Worm (Caenorhabditis elegans) whole organism, L4 larva: ENCODE results near the gene inx-7.

Experiments used
- F37D6.2 ChIP-seq: sonication (generic microtip); optimal IDR thresholded peaks from 2 replicates; lab custom pipeline; 2016; ENCODE audit warnings: mild to moderate bottlenecking, missing genetic modification characterization, missing compliant biosample characterization
- F44E2.7 ChIP-seq: fragments of 200-800 bp; sonication (Bioruptor generic); IDR thresholded peaks from 2 replicates; pipeline ENCODE4 v2.1.2; 2022; ENCODE audit warnings: missing genetic modification characterization, missing compliant biosample characterization
- F49E8.2 ChIP-seq: sonication (generic microtip); optimal IDR thresholded peaks from 2 replicates; lab custom pipeline; 2016; ENCODE audit warnings: missing compliant biosample characterization, mild to moderate bottlenecking, missing genetic modification characterization, borderline replicate concordance
- R02D3.7 ChIP-seq: fragments of 150-350 bp; sonication (generic microtip); optimal IDR thresholded peaks from 3 replicates; lab custom pipeline; 2014; ENCODE audit warnings: missing biosample characterization, missing genetic modification characterization
- Y48G9A.11 ChIP-seq: fragments of 200-800 bp; sonication (Bioruptor generic); IDR thresholded peaks from 2 replicates; pipeline ENCODE4 v1.3.6; 2022; ENCODE audit warnings: missing genetic modification reagents, missing genetic modification characterization, missing compliant biosample characterization
- Y5F2A.4 ChIP-seq: fragments of 200-800 bp; sonication (Bioruptor generic); optimal IDR thresholded peaks from 2 replicates; lab custom pipeline; 2018; ENCODE audit warnings: mild to moderate bottlenecking, missing genetic modification characterization, missing compliant biosample characterization
- Y75B8A.6 ChIP-seq: fragments of 200-800 bp; sonication (Bioruptor generic); IDR thresholded peaks from 2 replicates; pipeline ENCODE4 v1.3.6; 2022; ENCODE audit warnings: missing genetic modification reagents, missing genetic modification characterization, missing compliant biosample characterization
- ZK337.2 ChIP-seq: fragments of 200-800 bp; sonication (Bioruptor generic); IDR thresholded peaks from 2 replicates; pipeline ENCODE4 v1.3.6; 2022; ENCODE audit warnings: missing genetic modification reagents, missing genetic modification characterization, missing compliant biosample characterization
- ama-1 ChIP-seq: fragments of 150-350 bp; optimal IDR thresholded peaks from 2 replicates; lab custom pipeline; 2014; ENCODE audit warnings: inconsistent platforms, mixed read lengths
- ceh-20 ChIP-seq: fragments of 200-800 bp; sonication (Bioruptor generic); IDR thresholded peaks from 2 replicates; pipeline ENCODE4 v1.3.6; 2022; ENCODE audit warnings: missing genetic modification reagents, missing genetic modification characterization, missing compliant biosample characterization
- ceh-28 ChIP-seq: fragments of 150-350 bp; optimal IDR thresholded peaks from 2 replicates; lab custom pipeline; 2014; ENCODE audit warnings: missing biosample characterization, missing genetic modification reagents, missing genetic modification characterization
- ceh-32 ChIP-seq: sonication (generic microtip); optimal IDR thresholded peaks from 2 replicates; lab custom pipeline; 2016; ENCODE audit warnings: mild to moderate bottlenecking, missing genetic modification characterization, missing compliant biosample characterization; ENCODE audit not compliant: poor library complexity
- ceh-82 ChIP-seq: sonication (generic microtip); optimal IDR thresholded peaks from 2 replicates; lab custom pipeline; 2017; ENCODE audit warnings: missing biosample characterization, missing genetic modification characterization
- cey-2 ChIP-seq: sonication (generic microtip); optimal IDR thresholded peaks from 3 replicates; lab custom pipeline; 2017; ENCODE audit warnings: missing genetic modification characterization, mild to moderate bottlenecking, missing compliant biosample characterization, antibody characterized with exemption, borderline replicate concordance; ENCODE audit not compliant: insufficient read depth
- daf-12 ChIP-seq: fragments of 150-350 bp; optimal IDR thresholded peaks from 2 replicates; lab custom pipeline; 2014; ENCODE audit warnings: missing biosample characterization, missing genetic modification reagents, missing genetic modification characterization
- daf-16 ChIP-seq, 3 experiments: sonication (generic microtip); optimal IDR thresholded peaks; 2 replicates each; lab custom pipeline; 2016 to 2017; ENCODE audit warnings: missing genetic modification characterization in 3 of 3, missing genetic modification reagents in 3 of 3, mild to moderate bottlenecking in 2 of 3, missing compliant biosample characterization in 2 of 3, missing biosample characterization in 1 of 3, moderate library complexity in 1 of 3
- dmd-9 ChIP-seq: fragments of 200-800 bp; sonication (Bioruptor generic); IDR thresholded peaks from 2 replicates; pipeline ENCODE4 v1.3.6; 2022; ENCODE audit warnings: missing genetic modification reagents, missing genetic modification characterization, missing compliant biosample characterization
- duxl-1 ChIP-seq: sonication (generic microtip); optimal IDR thresholded peaks from 2 replicates; lab custom pipeline; 2016; ENCODE audit warnings: mild to moderate bottlenecking, missing genetic modification characterization, moderate library complexity, missing compliant biosample characterization; ENCODE audit not compliant: poor library complexity
- dve-1 ChIP-seq: sonication (generic microtip); optimal IDR thresholded peaks from 2 replicates; lab custom pipeline; 2017; ENCODE audit warnings: antibody characterized with exemption, mild to moderate bottlenecking, missing genetic modification characterization, missing compliant biosample characterization; ENCODE audit not compliant: insufficient read depth
- egl-27 ChIP-seq: sonication (generic microtip); optimal IDR thresholded peaks from 3 replicates; lab custom pipeline; 2017; ENCODE audit warnings: missing biosample characterization, missing genetic modification reagents, missing genetic modification characterization
- hlh-11 ChIP-seq: fragments of 200-800 bp; sonication (Bioruptor generic); optimal IDR thresholded peaks from 2 replicates; lab custom pipeline; 2018; ENCODE audit warnings: mild to moderate bottlenecking, missing genetic modification characterization, missing compliant biosample characterization
- lim-7 ChIP-seq: fragments of 200-800 bp; sonication (Bioruptor generic); IDR thresholded peaks from 2 replicates; pipeline ENCODE4 v1.3.6; 2022; ENCODE audit warnings: missing genetic modification characterization, missing compliant biosample characterization
- lin-1 ChIP-seq: fragments of 200-800 bp; sonication (Bioruptor generic); IDR thresholded peaks from 2 replicates; pipeline ENCODE4 v1.3.6; 2022; ENCODE audit warnings: missing genetic modification reagents, missing genetic modification characterization, missing compliant biosample characterization
- lin-13 ChIP-seq: fragments of 150-350 bp; optimal IDR thresholded peaks from 2 replicates; lab custom pipeline; 2014; ENCODE audit warnings: missing biosample characterization, missing genetic modification reagents, missing genetic modification characterization
- lin-38 ChIP-seq: fragments of 200-800 bp; sonication (Bioruptor generic); IDR thresholded peaks from 2 replicates; pipeline ENCODE4 v1.3.6; 2022; ENCODE audit warnings: missing genetic modification reagents, missing genetic modification characterization, missing compliant biosample characterization
- lin-39 ChIP-seq: fragments of 150-350 bp; optimal IDR thresholded peaks from 2 replicates; lab custom pipeline; 2014; ENCODE audit warnings: missing biosample characterization, missing genetic modification reagents, missing genetic modification characterization
- lir-3 ChIP-seq: sonication (generic microtip); optimal IDR thresholded peaks from 2 replicates; lab custom pipeline; 2016; ENCODE audit warnings: mild to moderate bottlenecking, missing genetic modification characterization, missing compliant biosample characterization
- madf-9 ChIP-seq: fragments of 200-800 bp; sonication (Bioruptor generic); conservative IDR thresholded peaks from 2 replicates; pipeline ENCODE4 v1.3.6; 2022; ENCODE audit warnings: missing genetic modification reagents, missing genetic modification characterization, missing compliant biosample characterization
- mdl-1 ChIP-seq, 2 experiments: fragments of 150-350 bp in 1 of 2; sonication (generic microtip) in 1 of 2; optimal IDR thresholded peaks; 2 replicates each; lab custom pipeline; 2014 to 2017; ENCODE audit warnings: missing biosample characterization in 2 of 2, missing genetic modification characterization in 2 of 2
- mes-2 ChIP-seq: sonication (generic microtip); optimal IDR thresholded peaks from 2 replicates; lab custom pipeline; 2016; ENCODE audit warnings: missing genotype, mild to moderate bottlenecking, missing genetic modification characterization, missing compliant biosample characterization; ENCODE audit not compliant: poor library complexity, severe bottlenecking
- nhr-11 ChIP-seq: fragments of 150-350 bp; optimal IDR thresholded peaks from 2 replicates; lab custom pipeline; 2014; ENCODE audit warnings: missing biosample characterization, missing genetic modification characterization
- nhr-28 ChIP-seq: fragments of 150-350 bp; optimal IDR thresholded peaks from 2 replicates; lab custom pipeline; 2014; ENCODE audit warnings: missing biosample characterization, missing genetic modification characterization
- nhr-42 ChIP-seq: fragments of 200-800 bp; sonication (Bioruptor generic); IDR thresholded peaks from 2 replicates; pipeline ENCODE4 v1.3.6; 2022; ENCODE audit warnings: missing genetic modification characterization, missing compliant biosample characterization
- nhr-48 ChIP-seq: sonication (generic microtip); optimal IDR thresholded peaks from 2 replicates; lab custom pipeline; 2016; ENCODE audit warnings: mild to moderate bottlenecking, missing genetic modification characterization, missing compliant biosample characterization
- pha-4 ChIP-seq, 2 experiments: fragments of 150-350 bp in 1 of 2; fragments of 200-800 bp in 1 of 2; sonication (Bioruptor generic) in 1 of 2; IDR thresholded peaks in 1 of 2; optimal IDR thresholded peaks in 1 of 2; 2 replicates each; pipeline versions ENCODE4 v1.3.6 to Lab custom; 2014 to 2022; ENCODE audit warnings: missing genetic modification characterization in 2 of 2, missing genetic modification reagents in 2 of 2, missing biosample characterization in 1 of 2, missing compliant biosample characterization in 1 of 2
- pqm-1 ChIP-seq: sonication (generic microtip); optimal IDR thresholded peaks from 2 replicates; lab custom pipeline; 2017; ENCODE audit warnings: missing biosample characterization, missing genetic modification characterization
- set-16 ChIP-seq: fragments of 200-800 bp; sonication (Bioruptor generic); IDR thresholded peaks from 2 replicates; pipeline ENCODE4 v1.3.6; 2022; ENCODE audit warnings: missing genetic modification reagents, missing genetic modification characterization, missing compliant biosample characterization
- spr-3 ChIP-seq: fragments of 200-800 bp; sonication (Bioruptor generic); optimal IDR thresholded peaks from 2 replicates; lab custom pipeline; 2018; ENCODE audit warnings: mild to moderate bottlenecking, missing genetic modification characterization, missing compliant biosample characterization
- tag-97 ChIP-seq: fragments of 200-800 bp; sonication (Bioruptor generic); IDR thresholded peaks from 2 replicates; pipeline ENCODE4 v1.3.6; 2022; ENCODE audit warnings: missing genetic modification characterization, missing compliant biosample characterization
- unc-62 ChIP-seq, 3 experiments: fragments of 150-350 bp in 1 of 3; sonication (generic microtip); optimal IDR thresholded peaks in 2 of 3; peaks in 1 of 3; 1 replicate in 1 of 3; 2 replicates in 2 of 3; lab custom pipeline; 2014 to 2017; ENCODE audit warnings: missing biosample characterization in 3 of 3, missing genetic modification characterization in 3 of 3, missing genetic modification reagents in 3 of 3, missing genotype in 1 of 3
- zag-1 ChIP-seq: fragments of 150-350 bp; optimal IDR thresholded peaks from 2 replicates; lab custom pipeline; 2014; ENCODE audit warnings: missing biosample characterization, missing genetic modification characterization
- zfp-3 ChIP-seq: fragments of 200-800 bp; sonication (Bioruptor generic); conservative IDR thresholded peaks from 2 replicates; pipeline ENCODE4 v1.3.6; 2022; ENCODE audit warnings: missing genetic modification reagents, missing genetic modification characterization, missing compliant biosample characterization
- zip-2 ChIP-seq: fragments of 150-350 bp; optimal IDR thresholded peaks from 2 replicates; lab custom pipeline; 2014; ENCODE audit warnings: missing biosample characterization, missing genetic modification characterization
- ztf-11 ChIP-seq: fragments of 150-350 bp; optimal IDR thresholded peaks from 2 replicates; lab custom pipeline; 2014; ENCODE audit warnings: missing biosample characterization, missing genetic modification characterization

The inx-7 gene

ce11 chrIV:5940608-5941007 lies 5.8 kb downstream of the inx-7 start:
- TF ChIP-seq lin-13, result no peak
- TF ChIP-seq F37D6.2 (tag; lab: Kevin White, UChicago), result no peak
- TF ChIP-seq pqm-1 (tag; lab: Kevin White, UChicago), result no peak
- no peak for TF ChIP-seq ZK337.2 (GFP tag; lab: Robert Waterston, UW)
- no peak for TF ChIP-seq ceh-32 (tag; lab: Kevin White, UChicago)
- TF ChIP-seq ceh-28 (tag; lab: Kevin White, UChicago), result no peak
- no peak for TF ChIP-seq zfp-3 (GFP tag; lab: Robert Waterston, UW)
- TF ChIP-seq F44E2.7 (GFP tag; lab: Robert Waterston, UW), result no peak
- TF ChIP-seq lir-3 (tag; lab: Kevin White, UChicago), result no peak
- TF ChIP-seq mes-2 (tag; lab: Kevin White, UChicago), result no peak
- TF ChIP-seq Y5F2A.4, result no peak
- no peak for TF ChIP-seq egl-27
- no peak for TF ChIP-seq dmd-9
- TF ChIP-seq daf-16 (GFP tag; optimal IDR thresholded peaks at IDR 0.05; lab: Kevin White, UChicago), result peak in 1 of 2 experiments; percentile 48
- no peak for TF ChIP-seq daf-16 (tag; optimal IDR thresholded peaks at IDR 0.05; lab: Kevin White, UChicago)
- TF ChIP-seq madf-9 (GFP tag; lab: Robert Waterston, UW), result no peak
- TF ChIP-seq pha-4 (GFP tag; IDR thresholded peaks at IDR 0.05; lab: Robert Waterston, UW), result no peak
- TF ChIP-seq pha-4 (tag; optimal IDR thresholded peaks at IDR 0.05; lab: Kevin White, UChicago), result no peak
- TF ChIP-seq zip-2 (tag; lab: Kevin White, UChicago), result no peak
- no peak for TF ChIP-seq Y75B8A.6 (GFP tag; lab: Robert Waterston, UW)
- no peak for TF ChIP-seq spr-3 (GFP tag; lab: Kevin White, UChicago)
- no peak for TF ChIP-seq duxl-1 (tag; lab: Kevin White, UChicago)
- TF ChIP-seq tag-97 (GFP tag; lab: Robert Waterston, UW), result no peak
- TF ChIP-seq Y48G9A.11, result no peak
- peak in 1 of 2 experiments; percentile 98 for TF ChIP-seq unc-62 (GFP tag; optimal IDR thresholded peaks at IDR 0.05 in 1 of 2; lab: Kevin White, UChicago)
- no peak for TF ChIP-seq unc-62 (tag; optimal IDR thresholded peaks at IDR 0.05; lab: Kevin White, UChicago)
- TF ChIP-seq ztf-11 (tag; lab: Kevin White, UChicago), result no peak
- no peak for TF ChIP-seq nhr-42 (GFP tag; lab: Robert Waterston, UW)
- no peak for TF ChIP-seq ceh-82
- TF ChIP-seq nhr-28 (tag; lab: Kevin White, UChicago), result peak; percentile 4
- peak; percentile 38 for TF ChIP-seq hlh-11
- TF ChIP-seq ama-1 (lab: Kevin White, UChicago), result peak; percentile 68
- TF ChIP-seq R02D3.7 (tag; lab: Kevin White, UChicago), result no peak
- TF ChIP-seq lin-39 (tag; lab: Kevin White, UChicago), result no peak
- TF ChIP-seq lin-1, result no peak
- no peak for TF ChIP-seq nhr-48
- no peak for TF ChIP-seq daf-12 (tag; lab: Kevin White, UChicago)
- TF ChIP-seq ceh-20 (GFP tag; lab: Robert Waterston, UW), result no peak
- TF ChIP-seq F49E8.2 (tag; lab: Kevin White, UChicago), result no peak
- TF ChIP-seq set-16 (GFP tag; lab: Robert Waterston, UW), result no peak
- TF ChIP-seq lin-38, result no peak
- no peak for TF ChIP-seq cey-2 (tag; lab: Kevin White, UChicago)
- no peak for TF ChIP-seq mdl-1 (tag; optimal IDR thresholded peaks at IDR 0.05; lab: Kevin White, UChicago)
- TF ChIP-seq zag-1 (tag; lab: Kevin White, UChicago), result no peak
- TF ChIP-seq lim-7 (GFP tag; lab: Robert Waterston, UW), result no peak
- no peak for TF ChIP-seq nhr-11 (tag; lab: Kevin White, UChicago)
- no peak for TF ChIP-seq dve-1 (tag; lab: Kevin White, UChicago)
